Fruit fly (Drosophila melanogaster) whole organism, embryonic: ENCODE results near the gene CG34160.

Experiments used
- B-H2 ChIP-seq: fragments of 200-800 bp; sonication (Bioruptor generic); optimal IDR thresholded peaks from 2 replicates; lab custom pipeline; 2018; ENCODE audit warnings: missing biosample characterization, mild to moderate bottlenecking, missing genetic modification characterization
- Bgb ChIP-seq: fragments of 200-800 bp; sonication (Bioruptor generic); IDR thresholded peaks from 2 replicates; pipeline ENCODE4 v1.3.6; 2022; ENCODE audit warnings: missing biosample characterization, missing genetic modification characterization; ENCODE audit not compliant: partially characterized antibody
- CG10959 ChIP-seq: fragments of 200-800 bp; sonication (Bioruptor generic); IDR thresholded peaks from 2 replicates; pipeline ENCODE4 v1.3.6; 2022; ENCODE audit warnings: missing biosample characterization, missing genetic modification characterization
- CG11085 ChIP-seq: fragments of 200-800 bp; sonication (Bioruptor generic); IDR thresholded peaks from 2 replicates; pipeline ENCODE4 v1.3.6; 2022; ENCODE audit warnings: missing biosample characterization, missing genetic modification characterization
- CG13287 ChIP-seq: fragments of 200-800 bp; sonication (Bioruptor generic); IDR thresholded peaks from 2 replicates; pipeline ENCODE4 v1.3.6; 2022; ENCODE audit warnings: missing biosample characterization, missing genetic modification characterization; ENCODE audit not compliant: partially characterized antibody
- CG14050 ChIP-seq: fragments of 200-800 bp; sonication (Bioruptor generic); IDR thresholded peaks from 3 replicates; pipeline ENCODE4 v1.3.6; 2022; ENCODE audit warnings: missing biosample characterization, missing genetic modification characterization
- CG15514 ChIP-seq: fragments of 200-800 bp; sonication (Bioruptor generic); optimal IDR thresholded peaks from 3 replicates; lab custom pipeline; 2017; ENCODE audit warnings: missing biosample characterization, missing genetic modification characterization, mild to moderate bottlenecking, moderate library complexity, missing genetic modification reagents
- CG15696 ChIP-seq: fragments of 200-800 bp; sonication (Bioruptor generic); optimal IDR thresholded peaks from 2 replicates; lab custom pipeline; 2019; ENCODE audit warnings: missing biosample characterization, mild to moderate bottlenecking, missing genetic modification characterization, moderate library complexity
- CG18476 ChIP-seq: fragments of 200-800 bp; sonication (Bioruptor generic); optimal IDR thresholded peaks from 2 replicates; lab custom pipeline; 2016; ENCODE audit warnings: missing biosample characterization, mild to moderate bottlenecking, missing genetic modification characterization
- CG2712 ChIP-seq: fragments of 200-800 bp; optimal IDR thresholded peaks from 3 replicates; lab custom pipeline; 2019; ENCODE audit warnings: missing biosample characterization, mild to moderate bottlenecking, missing genetic modification characterization, moderate library complexity
- CG2889 ChIP-seq: fragments of 200-800 bp; sonication (Bioruptor generic); IDR thresholded peaks from 3 replicates; pipeline ENCODE4 v1.3.6; 2022; ENCODE audit warnings: missing biosample characterization, missing genetic modification characterization
- CG3281 ChIP-seq: fragments of 200-800 bp; sonication (Bioruptor generic); optimal IDR thresholded peaks from 3 replicates; lab custom pipeline; 2017; ENCODE audit warnings: missing biosample characterization, mild to moderate bottlenecking, missing genetic modification characterization
- CG34376 ChIP-seq: fragments of 200-800 bp; sonication (Bioruptor generic); optimal IDR thresholded peaks from 2 replicates; lab custom pipeline; 2018; ENCODE audit warnings: missing biosample characterization, mild to moderate bottlenecking, missing genetic modification characterization
- CG3726 ChIP-seq: fragments of 200-800 bp; sonication (Bioruptor generic); IDR thresholded peaks from 3 replicates; pipeline ENCODE4, ENCODE4 v1.3.6; 2022; ENCODE audit warnings: missing biosample characterization, missing genetic modification characterization
- CG4707 ChIP-seq: fragments of 200-800 bp; sonication (Bioruptor generic); optimal IDR thresholded peaks from 2 replicates; lab custom pipeline; 2018; ENCODE audit warnings: missing biosample characterization, mild to moderate bottlenecking, missing genetic modification characterization, moderate library complexity
- CG7372 ChIP-seq: fragments of 200-800 bp; sonication (Bioruptor generic); IDR thresholded peaks from 2 replicates; pipeline ENCODE4 v1.3.6; 2022; ENCODE audit warnings: missing biosample characterization, missing genetic modification characterization
- CG9876 ChIP-seq: fragments of 200-800 bp; sonication (Bioruptor generic); optimal IDR thresholded peaks from 2 replicates; lab custom pipeline; 2016; ENCODE audit warnings: missing biosample characterization, missing genetic modification characterization
- CkIIα-i1 ChIP-seq: fragments of 200-800 bp; sonication (Bioruptor generic); IDR thresholded peaks from 2 replicates; pipeline ENCODE4 v1.3.6; 2022; ENCODE audit warnings: missing biosample characterization, missing genetic modification characterization
- Dip2 ChIP-seq: fragments of 200-800 bp; sonication (Bioruptor generic); IDR thresholded peaks from 2 replicates; pipeline ENCODE4 v1.3.6; 2022; ENCODE audit warnings: missing biosample characterization, missing genetic modification characterization
- Eip74EF ChIP-seq, 2 experiments: fragments of 200-800 bp in 1 of 2; fragments of >200 bp in 1 of 2; sonication (Bioruptor generic) in 1 of 2; optimal IDR thresholded peaks; 2 replicates each; lab custom pipeline; 2017 to 2019; ENCODE audit warnings: missing biosample characterization in 2 of 2, missing genetic modification characterization in 2 of 2, mild to moderate bottlenecking in 1 of 2, moderate library complexity in 1 of 2
- H15 ChIP-seq: fragments of 200-800 bp; sonication (Bioruptor generic); IDR thresholded peaks from 3 replicates; pipeline ENCODE4 v1.3.6; 2022; ENCODE audit warnings: missing biosample characterization, missing genetic modification characterization
- HLH4C ChIP-seq: fragments of 200-800 bp; sonication (Bioruptor generic); IDR thresholded peaks from 3 replicates; pipeline ENCODE4 v1.3.6; 2022; ENCODE audit warnings: missing biosample characterization, missing genetic modification characterization; ENCODE audit not compliant: partially characterized antibody
- Hr78 ChIP-seq, 2 experiments: fragments of 200-800 bp in 1 of 2; fragments of >200 bp in 1 of 2; sonication (Bioruptor generic) in 1 of 2; optimal IDR thresholded peaks; 2 replicates each; lab custom pipeline; 2017 to 2019; ENCODE audit warnings: missing biosample characterization in 2 of 2, missing genetic modification characterization in 2 of 2, mild to moderate bottlenecking in 1 of 2, moderate library complexity in 1 of 2
- Hsf ChIP-seq: fragments of 200-800 bp; sonication (Bioruptor generic); optimal IDR thresholded peaks from 3 replicates; lab custom pipeline; 2016; ENCODE audit warnings: missing biosample characterization, missing genetic modification characterization
- Lhr ChIP-seq: fragments of 200-800 bp; sonication (Bioruptor generic); optimal IDR thresholded peaks from 3 replicates; lab custom pipeline; 2017; ENCODE audit warnings: mild to moderate bottlenecking, missing biosample characterization, missing genetic modification reagents, missing genetic modification characterization
- Lim3 ChIP-seq: fragments of 200-800 bp; sonication (Bioruptor generic); IDR thresholded peaks from 2 replicates; pipeline ENCODE4 v1.3.6; 2022; ENCODE audit warnings: missing biosample characterization, missing genetic modification characterization
- NC2α ChIP-seq: fragments of 200-800 bp; sonication (Bioruptor generic); optimal IDR thresholded peaks from 2 replicates; lab custom pipeline; 2016; ENCODE audit warnings: missing biosample characterization, missing genetic modification characterization
- Oli ChIP-seq: fragments of 200-800 bp; sonication (Bioruptor generic); optimal IDR thresholded peaks from 2 replicates; lab custom pipeline; 2018; ENCODE audit warnings: missing biosample characterization, mild to moderate bottlenecking, missing genetic modification characterization, moderate library complexity
- Rfx ChIP-seq: fragments of 200-800 bp; sonication (Bioruptor generic); IDR thresholded peaks from 2 replicates; pipeline ENCODE4 v1.3.6; 2022; ENCODE audit warnings: missing biosample characterization, missing genetic modification characterization
- Sry-β ChIP-seq: fragments of 200-800 bp; sonication (Bioruptor generic); optimal IDR thresholded peaks from 2 replicates; lab custom pipeline; 2018; ENCODE audit warnings: missing biosample characterization, mild to moderate bottlenecking, missing genetic modification characterization, moderate library complexity
- ash1 ChIP-seq: fragments of 200-800 bp; sonication (Bioruptor generic); optimal IDR thresholded peaks from 2 replicates; lab custom pipeline; 2018; ENCODE audit warnings: missing biosample characterization, mild to moderate bottlenecking, missing genetic modification characterization
- chif ChIP-seq, 2 experiments: fragments of 200-800 bp; sonication (Bioruptor generic); optimal IDR thresholded peaks; 3 replicates each; lab custom pipeline; 2016; ENCODE audit warnings: missing biosample characterization in 2 of 2, missing genetic modification characterization in 2 of 2
- da ChIP-seq: fragments of 200-800 bp; sonication (Bioruptor generic); optimal IDR thresholded peaks from 2 replicates; lab custom pipeline; 2016; ENCODE audit warnings: missing biosample characterization, missing genetic modification characterization
- dmrt11E ChIP-seq: fragments of 200-800 bp; sonication (Bioruptor generic); optimal IDR thresholded peaks from 3 replicates; lab custom pipeline; 2018; ENCODE audit warnings: missing biosample characterization, mild to moderate bottlenecking, missing genetic modification characterization, moderate library complexity
- gem ChIP-seq: fragments of 200-800 bp; sonication (Bioruptor generic); optimal IDR thresholded peaks from 2 replicates; lab custom pipeline; 2019; ENCODE audit warnings: missing biosample characterization, mild to moderate bottlenecking, missing genetic modification characterization, moderate library complexity
- gt ChIP-seq: fragments of 200-800 bp; sonication (Bioruptor generic); IDR thresholded peaks from 2 replicates; pipeline ENCODE4 v1.3.6; 2022; ENCODE audit warnings: missing biosample characterization, missing genetic modification characterization
- hkb ChIP-seq, 2 experiments: fragments of 200-800 bp in 1 of 2; fragments of >200 bp in 1 of 2; sonication (Bioruptor generic) in 1 of 2; IDR thresholded peaks in 1 of 2; optimal IDR thresholded peaks in 1 of 2; 2 replicates each; pipeline versions ENCODE4 v1.3.6 to Lab custom; 2017 to 2022; ENCODE audit warnings: missing biosample characterization in 1 of 2, missing genetic modification characterization in 1 of 2
- hth ChIP-seq: fragments of >200 bp; optimal IDR thresholded peaks from 2 replicates; lab custom pipeline; 2017; ENCODE audit warnings: inconsistent platforms
- ind ChIP-seq: fragments of 200-800 bp; sonication (Bioruptor generic); optimal IDR thresholded peaks from 3 replicates; lab custom pipeline; 2016; ENCODE audit warnings: missing biosample characterization, missing genetic modification characterization
- inv ChIP-seq: fragments of 200-800 bp; sonication (Bioruptor generic); IDR thresholded peaks from 2 replicates; pipeline ENCODE4 v1.3.6; 2022; ENCODE audit warnings: missing biosample characterization, missing genetic modification characterization; ENCODE audit not compliant: partially characterized antibody
- org-1 ChIP-seq: fragments of 200-800 bp; sonication (Bioruptor generic); optimal IDR thresholded peaks from 2 replicates; lab custom pipeline; 2017; ENCODE audit warnings: missing biosample characterization, missing genetic modification characterization
- pum ChIP-seq: fragments of 200-800 bp; sonication (Bioruptor generic); optimal IDR thresholded peaks from 2 replicates; lab custom pipeline; 2016; ENCODE audit warnings: missing biosample characterization, missing genetic modification characterization
- repo ChIP-seq: fragments of 200-800 bp; sonication (Bioruptor generic); optimal IDR thresholded peaks from 2 replicates; lab custom pipeline; 2016; ENCODE audit warnings: missing biosample characterization, missing genetic modification characterization
- sob ChIP-seq: fragments of 200-800 bp; sonication (Bioruptor generic); IDR thresholded peaks from 2 replicates; pipeline ENCODE4 v1.3.6; 2022; ENCODE audit warnings: missing biosample characterization, missing genetic modification characterization
- stc ChIP-seq: fragments of 200-800 bp; sonication (Bioruptor generic); IDR thresholded peaks from 2 replicates; pipeline ENCODE4 v1.3.6; 2022; ENCODE audit warnings: missing biosample characterization, missing genetic modification characterization
- tup ChIP-seq: fragments of 200-800 bp; sonication (Bioruptor generic); optimal IDR thresholded peaks from 2 replicates; lab custom pipeline; 2016; ENCODE audit warnings: missing biosample characterization, mild to moderate bottlenecking, missing genetic modification characterization, moderate library complexity
- unpg ChIP-seq: fragments of 200-800 bp; sonication (Bioruptor generic); optimal IDR thresholded peaks from 3 replicates; lab custom pipeline; 2018; ENCODE audit warnings: missing biosample characterization, mild to moderate bottlenecking, missing genetic modification characterization, moderate library complexity
- usp ChIP-seq: fragments of >200 bp; optimal IDR thresholded peaks from 2 replicates; lab custom pipeline; 2017; ENCODE audit warnings: missing biosample characterization, missing genetic modification characterization
- vvl ChIP-seq: fragments of 200-800 bp; sonication (Bioruptor generic); IDR thresholded peaks from 2 replicates; pipeline ENCODE4 v1.3.6; 2022; ENCODE audit warnings: missing biosample characterization, missing genetic modification characterization
- yki ChIP-seq: fragments of >200 bp; optimal IDR thresholded peaks from 3 replicates; lab custom pipeline; 2018

CG34160 gene

DNA sequence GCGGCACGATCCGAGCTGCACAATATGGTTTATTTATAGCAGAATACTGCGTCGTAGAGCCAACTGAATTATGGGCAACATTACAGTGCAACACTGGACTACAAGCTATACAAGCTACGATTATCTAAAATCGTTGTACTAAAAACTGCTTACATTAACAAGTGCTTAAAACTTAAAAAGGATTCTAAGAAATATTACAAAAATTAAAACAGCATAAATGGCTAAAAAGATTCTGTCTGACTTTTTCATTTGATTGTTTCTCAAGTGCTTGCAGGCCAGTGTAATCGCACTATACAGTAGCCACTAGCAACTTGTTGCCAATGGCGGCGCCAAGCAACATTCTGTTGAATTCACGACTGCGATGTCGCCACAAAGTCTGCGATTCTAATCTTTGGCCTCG, 37.2 kb downstream of the CG34160 start (continued):
- TF ChIP-seq CG15696 (tag; lab: Kevin White, UChicago) (no peak), Oli (peak; percentile 77), CG11085 (GFP tag; lab: Robert Waterston, UW) (peak; percentile 32; the same call in 1 of the 2 replicates), CG9876 (GFP tag; lab: Kevin White, UChicago) (no peak), CG7372 (peak; percentile 58), pum (peak; percentile 52), CG34376 (GFP tag; lab: Kevin White, UChicago) (no peak), Lim3 (GFP tag; lab: Robert Waterston, UW) (no peak), CG15514 (GFP tag; lab: Kevin White, UChicago) (peak; percentile 14), CG18476 (GFP tag; lab: Kevin White, UChicago) (peak; percentile 59), Eip74EF (GFP tag; optimal IDR thresholded peaks at IDR 0.05; lab: Kevin White, UChicago) (peak in 1 of 2 experiments; percentile 63), dmrt11E (tag; lab: Kevin White, UChicago) (peak; percentile 74), Hsf (GFP tag; lab: Kevin White, UChicago) (peak; percentile 75), unpg (GFP tag; lab: Kevin White, UChicago) (peak; percentile 85), hkb (optimal IDR thresholded peaks at IDR 0.05; lab: Kevin White, UChicago) (no peak), hkb (GFP tag; IDR thresholded peaks at IDR 0.05; lab: Robert Waterston, UW) (peak; percentile 92), Bgb (GFP tag; lab: Robert Waterston, UW) (no peak), gt (GFP tag; lab: Robert Waterston, UW) (0 out of 2 replicates have a peak, but pooled peaks have one; percentile 19), B-H2 (no peak), Sry-β (no peak), HLH4C (GFP tag; lab: Robert Waterston, UW) (no peak), CG4707 (GFP tag; lab: Kevin White, UChicago) (peak; percentile 13), CG14050 (peak; percentile 73), yki (lab: Kevin White, UChicago) (no peak), chif (GFP tag; optimal IDR thresholded peaks at IDR 0.05; lab: Kevin White, UChicago) (peak; percentile 72 to 76), CG2712 (tag; lab: Kevin White, UChicago) (peak; percentile 86), hth (lab: Kevin White, UChicago) (no peak), CG10959 (GFP tag; lab: Robert Waterston, UW) (peak; percentile 67), CG2889 (GFP tag; lab: Robert Waterston, UW) (peak; percentile 81), repo (GFP tag; lab: Kevin White, UChicago) (peak; percentile 45), usp (GFP tag; lab: Kevin White, UChicago) (no peak), Dip2 (GFP tag; lab: Robert Waterston, UW) (no peak), tup (GFP tag; lab: Kevin White, UChicago) (peak; percentile 15), org-1 (GFP tag; lab: Kevin White, UChicago) (peak; percentile 64), inv (no peak), CkIIα-i1 (GFP tag; lab: Robert Waterston, UW) (no peak), Lhr (peak; percentile 40), H15 (GFP tag; lab: Robert Waterston, UW) (peak; percentile 86), vvl (GFP tag; lab: Robert Waterston, UW) (peak; percentile 93), Hr78 (GFP tag; optimal IDR thresholded peaks at IDR 0.05; lab: Kevin White, UChicago) (no peak), da (GFP tag; lab: Kevin White, UChicago) (peak; percentile 40), sob (GFP tag; lab: Robert Waterston, UW) (peak; percentile 50; the same call in 1 of the 2 replicates), ind (GFP tag; lab: Kevin White, UChicago) (peak; percentile 70), stc (GFP tag; lab: Robert Waterston, UW) (peak; percentile 89), ash1 (no peak), Rfx (GFP tag; lab: Robert Waterston, UW) (peak; percentile 75; the same call in 1 of the 2 replicates), CG3281 (GFP tag; lab: Kevin White, UChicago) (peak; percentile 18), CG13287 (GFP tag; lab: Robert Waterston, UW) (no peak), CG3726 (GFP tag; lab: Robert Waterston, UW) (peak; percentile 76; the same call in 2 of the 3 replicates), NC2α (GFP tag; lab: Kevin White, UChicago) (no peak), gem (peak; percentile 86)
